Worm (Caenorhabditis elegans) whole organism, young adult: ENCODE measurements around the gene F56C9.3.

Experiments used
- ama-1 ChIP-seq, 3 experiments: fragments of 150-350 bp in 1 of 3; sonication (generic microtip) in 2 of 3; optimal IDR thresholded peaks; 2 replicates each; lab custom pipeline; 2014 to 2018; ENCODE audit warnings: missing biosample characterization in 2 of 3, missing genetic modification characterization in 2 of 3, missing genetic modification reagents in 2 of 3
- cebp-1 ChIP-seq, 2 experiments: fragments of 200-800 bp in 1 of 2; sonication (Bioruptor generic) in 1 of 2; sonication (generic microtip) in 1 of 2; IDR thresholded peaks in 1 of 2; optimal IDR thresholded peaks in 1 of 2; 2 replicates each; pipeline versions ENCODE4 v1.3.6 to Lab custom; 2017 to 2022; ENCODE audit warnings: missing compliant biosample characterization in 2 of 2, missing genetic modification characterization in 2 of 2, mild to moderate bottlenecking in 1 of 2, missing genetic modification reagents in 1 of 2, moderate library complexity in 1 of 2
- dpl-1 ChIP-seq: fragments of 150-350 bp; optimal IDR thresholded peaks from 2 replicates; lab custom pipeline; 2014; ENCODE audit warnings: missing biosample characterization, missing genetic modification reagents, missing genetic modification characterization
- lir-1 ChIP-seq: fragments of 200-800 bp; sonication (Bioruptor generic); conservative IDR thresholded peaks from 2 replicates; pipeline ENCODE4 v1.3.6; 2022; ENCODE audit warnings: missing genetic modification reagents, missing genetic modification characterization, missing compliant biosample characterization
- mxl-1 ChIP-seq: sonication (generic microtip); optimal IDR thresholded peaks from 2 replicates; lab custom pipeline; 2016; ENCODE audit warnings: missing genetic modification characterization, missing compliant biosample characterization
- nhr-179 ChIP-seq: sonication (generic microtip); optimal IDR thresholded peaks from 2 replicates; lab custom pipeline; 2016; ENCODE audit warnings: mild to moderate bottlenecking, missing genetic modification characterization, missing compliant biosample characterization
- snpc-3.4 ChIP-seq: sonication (generic microtip); optimal IDR thresholded peaks from 2 replicates; lab custom pipeline; 2017; ENCODE audit warnings: missing genetic modification characterization, mild to moderate bottlenecking, missing compliant biosample characterization, antibody characterized with exemption, moderate library complexity, missing genotype, missing genetic modification reagents
- unc-62 ChIP-seq: fragments of 150-350 bp; optimal IDR thresholded peaks from 2 replicates; lab custom pipeline; 2014; ENCODE audit warnings: missing biosample characterization, missing genetic modification reagents, missing genetic modification characterization
- ztf-25 ChIP-seq: fragments of 200-800 bp; sonication (Bioruptor generic); IDR thresholded peaks from 2 replicates; pipeline ENCODE4 v1.3.6; 2022; ENCODE audit warnings: missing genetic modification reagents, missing genetic modification characterization, missing compliant biosample characterization

DNA sequence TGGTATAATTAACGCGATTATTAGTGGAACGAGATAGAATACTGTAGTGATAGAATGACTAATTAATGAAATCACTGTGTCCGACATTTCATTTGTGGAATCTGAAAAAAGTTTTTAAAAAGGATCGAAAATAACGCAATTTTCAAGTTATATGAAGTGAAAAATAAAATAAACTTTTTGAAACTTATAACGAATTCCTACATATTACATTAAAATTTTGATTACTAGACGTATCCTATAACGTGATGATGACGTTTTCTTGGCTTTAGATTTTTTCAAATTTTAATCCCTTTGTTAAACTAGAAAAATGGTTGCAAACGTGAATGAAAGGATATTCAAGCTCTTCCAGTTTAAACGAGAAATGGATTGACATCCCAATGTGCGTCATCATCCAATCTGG lies 20.6 kb upstream of the F56C9.3 start, which contains the start of gene algn-11:
- TF ChIP-seq mxl-1 (tag; lab: Kevin White, UChicago): no peak
- no peak for TF ChIP-seq cebp-1 (GFP tag; IDR thresholded peaks at IDR 0.05; lab: Robert Waterston, UW)
- no peak for TF ChIP-seq cebp-1 (tag; optimal IDR thresholded peaks at IDR 0.05; lab: Kevin White, UChicago)
- no peak for TF ChIP-seq unc-62 (GFP tag; lab: Kevin White, UChicago)
- no peak for TF ChIP-seq nhr-179 (tag; lab: Kevin White, UChicago)
- TF ChIP-seq ama-1 (optimal IDR thresholded peaks at IDR 0.05; lab: Kevin White, UChicago): no peak
- TF ChIP-seq ama-1 (GFP tag; optimal IDR thresholded peaks at IDR 0.05; lab: Kevin White, UChicago): no peak
- TF ChIP-seq lir-1 (GFP tag; lab: Robert Waterston, UW): no peak
- no peak for TF ChIP-seq snpc-3.4 (tag; lab: Kevin White, UChicago)
- no peak for TF ChIP-seq ztf-25 (GFP tag; lab: Robert Waterston, UW)
- no peak for TF ChIP-seq dpl-1
